Worm (Caenorhabditis elegans): ENCODE data around the gene rps-2.

DNA sequence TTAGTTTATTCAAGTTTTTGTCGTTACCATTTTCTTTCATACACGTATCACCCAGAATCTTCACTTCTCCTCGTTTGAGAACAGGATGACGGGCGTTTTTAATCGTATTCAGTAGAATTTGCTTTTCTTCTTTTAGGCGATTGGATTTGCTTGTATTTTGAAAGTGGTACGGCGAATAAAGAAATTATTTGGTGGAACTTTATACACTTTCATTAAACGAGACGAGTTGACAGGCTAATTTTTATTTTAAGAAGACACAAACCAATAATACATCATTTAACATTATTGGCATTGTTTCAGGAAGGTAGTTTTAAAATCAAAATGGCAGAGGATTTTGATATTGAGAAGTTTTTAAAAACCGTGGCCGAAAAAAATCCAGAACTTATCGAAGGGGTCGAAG is 11.2 kb downstream of the rps-2 start, which contains the start of gene C49H3.4:
- no peak for TF ChIP-seq hnd-1 (tag; optimal IDR thresholded peaks at IDR 0.05)
- TF ChIP-seq hmbx-1 (tag; optimal IDR thresholded peaks at IDR 0.05) = no peak
- TF ChIP-seq tbx-11 (GFP tag; IDR thresholded peaks at IDR 0.05) = no peak
- no peak for TF ChIP-seq B0310.2 (tag; optimal IDR thresholded peaks at IDR 0.05)
- TF ChIP-seq ceh-13 (GFP tag; optimal IDR thresholded peaks at IDR 0.05) = no peak
- TF ChIP-seq sea-1 (GFP tag; conservative IDR thresholded peaks at IDR 0.05) = no peak
- no peak for TF ChIP-seq ama-1 (optimal IDR thresholded peaks at IDR 0.05)
- no peak for TF ChIP-seq tra-4 (tag; optimal IDR thresholded peaks at IDR 0.05)
- no peak for TF ChIP-seq hmg-4 (GFP tag; optimal IDR thresholded peaks at IDR 0.05)
- TF ChIP-seq ets-7 (tag; optimal IDR thresholded peaks at IDR 0.05) = no peak
- TF ChIP-seq flt-1 (GFP tag; IDR thresholded peaks at IDR 0.05) = no peak
- no peak for TF ChIP-seq aly-1 (tag; optimal IDR thresholded peaks at IDR 0.05)
- no peak for TF ChIP-seq tbx-37 (GFP tag; conservative IDR thresholded peaks at IDR 0.05)
- TF ChIP-seq F13C5.2 (tag; optimal IDR thresholded peaks at IDR 0.05) = no peak

Data from whole organism, early embryonic.